Fruit fly (Drosophila melanogaster) whole organism, embryonic: ENCODE data around the gene CCDC53.

ENCODE experiments used
- Abd-B ChIP-seq: fragments of 200-800 bp; sonication (Bioruptor generic); optimal IDR thresholded peaks from 2 replicates; lab custom pipeline; 2018; ENCODE audit warnings: missing biosample characterization, mild to moderate bottlenecking, missing genetic modification characterization, moderate library complexity
- CG10565 ChIP-seq: fragments of 200-800 bp; sonication (Bioruptor generic); optimal IDR thresholded peaks from 3 replicates; lab custom pipeline; 2016; ENCODE audit warnings: missing biosample characterization, mild to moderate bottlenecking, missing genetic modification characterization
- CG10654 ChIP-seq: fragments of 200-800 bp; sonication (Bioruptor generic); optimal IDR thresholded peaks from 2 replicates; lab custom pipeline; 2016; ENCODE audit warnings: missing biosample characterization, missing genetic modification characterization
- CG11247 ChIP-seq: fragments of 200-800 bp; sonication (Bioruptor generic); IDR thresholded peaks from 2 replicates; pipeline ENCODE4 v1.3.6; 2022; ENCODE audit warnings: missing biosample characterization, missing genetic modification characterization
- CG13296 ChIP-seq: fragments of 200-800 bp; sonication (Bioruptor generic); optimal IDR thresholded peaks from 3 replicates; lab custom pipeline; 2018; ENCODE audit warnings: missing biosample characterization, mild to moderate bottlenecking, missing genetic modification characterization
- CG13775 ChIP-seq: fragments of 200-800 bp; sonication (Bioruptor generic); optimal IDR thresholded peaks from 3 replicates; lab custom pipeline; 2017; ENCODE audit warnings: missing biosample characterization, mild to moderate bottlenecking, missing genetic modification characterization
- CG14441 ChIP-seq: fragments of 200-800 bp; sonication (Bioruptor generic); IDR thresholded peaks from 2 replicates; pipeline ENCODE4 v1.3.6; 2022; ENCODE audit warnings: missing biosample characterization, missing genetic modification characterization
- CG18619 ChIP-seq: fragments of 200-800 bp; sonication (Bioruptor generic); optimal IDR thresholded peaks from 3 replicates; lab custom pipeline; 2017; ENCODE audit warnings: missing biosample characterization, mild to moderate bottlenecking, missing genetic modification characterization
- CG18764 ChIP-seq: fragments of 200-800 bp; sonication (Bioruptor generic); optimal IDR thresholded peaks from 3 replicates; lab custom pipeline; 2016; ENCODE audit warnings: missing biosample characterization, missing genetic modification characterization
- CG30431 ChIP-seq: fragments of 200-800 bp; sonication (Bioruptor generic); optimal IDR thresholded peaks from 2 replicates; lab custom pipeline; 2017; ENCODE audit warnings: missing biosample characterization, missing genetic modification characterization
- CG33213 ChIP-seq: fragments of 200-800 bp; sonication (Bioruptor generic); optimal IDR thresholded peaks from 3 replicates; lab custom pipeline; 2016; ENCODE audit warnings: missing biosample characterization, missing genetic modification characterization
- CG3838 ChIP-seq: fragments of 200-800 bp; sonication (Bioruptor generic); optimal IDR thresholded peaks from 3 replicates; lab custom pipeline; 2016; ENCODE audit warnings: missing biosample characterization, missing genetic modification characterization
- CG7745 ChIP-seq: fragments of 200-800 bp; sonication (Bioruptor generic); optimal IDR thresholded peaks from 2 replicates; lab custom pipeline; 2018; ENCODE audit warnings: missing biosample characterization, mild to moderate bottlenecking, missing genetic modification characterization, moderate library complexity
- CG7839 ChIP-seq: fragments of 200-800 bp; sonication (Bioruptor generic); optimal IDR thresholded peaks from 3 replicates; lab custom pipeline; 2018; ENCODE audit warnings: missing biosample characterization, mild to moderate bottlenecking, missing genetic modification characterization, moderate library complexity
- CG9727 ChIP-seq: fragments of 200-800 bp; sonication (Bioruptor generic); optimal IDR thresholded peaks from 3 replicates; lab custom pipeline; 2017; ENCODE audit warnings: missing biosample characterization, mild to moderate bottlenecking, missing genetic modification characterization
- CG9797 ChIP-seq: fragments of 200-800 bp; sonication (Bioruptor generic); optimal IDR thresholded peaks from 3 replicates; lab custom pipeline; 2018; ENCODE audit warnings: missing biosample characterization, mild to moderate bottlenecking, missing genetic modification characterization
- CHES-1-like ChIP-seq: fragments of 200-800 bp; sonication (Bioruptor generic); optimal IDR thresholded peaks from 2 replicates; lab custom pipeline; 2016; ENCODE audit warnings: missing biosample characterization, missing genetic modification characterization
- ERR ChIP-seq: fragments of 200-800 bp; sonication (Bioruptor generic); optimal IDR thresholded peaks from 2 replicates; lab custom pipeline; 2016; ENCODE audit warnings: missing biosample characterization, missing genetic modification characterization
- Fer2 ChIP-seq: fragments of 200-800 bp; sonication (Bioruptor generic); optimal IDR thresholded peaks from 2 replicates; lab custom pipeline; 2018; ENCODE audit warnings: missing biosample characterization, mild to moderate bottlenecking, missing genetic modification characterization, moderate library complexity
- GATAe ChIP-seq: fragments of 200-800 bp; sonication (Bioruptor generic); conservative IDR thresholded peaks from 2 replicates; pipeline ENCODE4 v1.3.6; 2022; ENCODE audit warnings: missing biosample characterization, missing genetic modification characterization
- Gsc ChIP-seq: fragments of 200-800 bp; sonication (Bioruptor generic); IDR thresholded peaks from 2 replicates; pipeline ENCODE4 v1.3.6; 2022; ENCODE audit warnings: missing biosample characterization, missing genetic modification characterization
- HLH4C ChIP-seq: fragments of 200-800 bp; sonication (Bioruptor generic); IDR thresholded peaks from 3 replicates; pipeline ENCODE4 v1.3.6; 2022; ENCODE audit warnings: missing biosample characterization, missing genetic modification characterization; ENCODE audit not compliant: partially characterized antibody
- Hmx ChIP-seq: fragments of 200-800 bp; sonication (Bioruptor generic); optimal IDR thresholded peaks from 2 replicates; lab custom pipeline; 2016; ENCODE audit warnings: missing biosample characterization, missing genetic modification characterization
- Jarid2 ChIP-seq: fragments of 200-800 bp; sonication (Bioruptor generic); optimal IDR thresholded peaks from 3 replicates; lab custom pipeline; 2017; ENCODE audit warnings: mild to moderate bottlenecking, missing biosample characterization, missing genetic modification reagents, missing genetic modification characterization
- MBD-R2 ChIP-seq: fragments of 200-800 bp; sonication (Bioruptor generic); IDR thresholded peaks from 2 replicates; pipeline ENCODE4 v1.3.6; 2022; ENCODE audit warnings: missing biosample characterization, missing genetic modification characterization
- Nf-YC ChIP-seq: fragments of 200-800 bp; optimal IDR thresholded peaks from 3 replicates; lab custom pipeline; 2019; ENCODE audit warnings: missing biosample characterization, mild to moderate bottlenecking, missing genetic modification characterization, moderate library complexity
- Optix ChIP-seq: fragments of 200-800 bp; sonication (Bioruptor generic); IDR thresholded peaks from 3 replicates; pipeline ENCODE4 v1.3.6; 2022; ENCODE audit warnings: missing biosample characterization, missing genetic modification characterization
- Ravus ChIP-seq: fragments of 200-800 bp; sonication (Bioruptor generic); IDR thresholded peaks from 2 replicates; pipeline ENCODE4 v1.3.6; 2022; ENCODE audit warnings: missing biosample characterization, missing genetic modification characterization
- Sry-δ ChIP-seq: fragments of 200-800 bp; sonication (Bioruptor generic); optimal IDR thresholded peaks from 2 replicates; lab custom pipeline; 2016; ENCODE audit warnings: missing biosample characterization, missing genetic modification characterization
- Vsx1 ChIP-seq: fragments of 200-800 bp; sonication (Bioruptor generic); optimal IDR thresholded peaks from 2 replicates; lab custom pipeline; 2017; ENCODE audit warnings: missing biosample characterization, mild to moderate bottlenecking, missing genetic modification characterization, missing genetic modification reagents
- Xbp1 ChIP-seq: fragments of 200-800 bp; sonication (Bioruptor generic); optimal IDR thresholded peaks from 3 replicates; lab custom pipeline; 2016; ENCODE audit warnings: missing biosample characterization, mild to moderate bottlenecking, missing genetic modification characterization
- Xrp1 ChIP-seq: fragments of 200-800 bp; sonication (Bioruptor generic); IDR thresholded peaks from 2 replicates; pipeline ENCODE4 v1.3.6; 2022; ENCODE audit warnings: missing biosample characterization, missing genetic modification characterization
- cad ChIP-seq: fragments of >200 bp; optimal IDR thresholded peaks from 2 replicates; lab custom pipeline; 2017; ENCODE audit warnings: missing biosample characterization, missing genetic modification characterization
- fd96Cb ChIP-seq: fragments of 200-800 bp; sonication (Bioruptor generic); optimal IDR thresholded peaks from 2 replicates; lab custom pipeline; 2018; ENCODE audit warnings: missing biosample characterization, mild to moderate bottlenecking, missing genetic modification characterization, moderate library complexity
- ken ChIP-seq: fragments of 200-800 bp; sonication (Bioruptor generic); IDR thresholded peaks from 3 replicates; pipeline ENCODE4 v1.3.6; 2022; ENCODE audit warnings: missing biosample characterization, missing genetic modification characterization
- lab ChIP-seq: fragments of 200-800 bp; sonication (Bioruptor generic); optimal IDR thresholded peaks from 3 replicates; lab custom pipeline; 2017; ENCODE audit warnings: missing biosample characterization, missing genetic modification characterization, mild to moderate bottlenecking, moderate library complexity, missing genetic modification reagents
- lov ChIP-seq, 2 experiments: fragments of 200-800 bp in 1 of 2; fragments of >200 bp in 1 of 2; sonication (Bioruptor generic) in 1 of 2; IDR thresholded peaks in 1 of 2; optimal IDR thresholded peaks in 1 of 2; 2 replicates in 1 of 2; 3 replicates in 1 of 2; pipeline versions ENCODE4 v1.3.6 to Lab custom; 2017 to 2022; ENCODE audit warnings: missing biosample characterization in 1 of 2, missing genetic modification characterization in 1 of 2
- nerfin-1 ChIP-seq: fragments of 200-800 bp; sonication (Bioruptor generic); optimal IDR thresholded peaks from 3 replicates; lab custom pipeline; 2019; ENCODE audit warnings: missing biosample characterization, mild to moderate bottlenecking, missing genetic modification characterization, moderate library complexity
- peb ChIP-seq: fragments of 200-800 bp; sonication (Bioruptor generic); IDR thresholded peaks from 2 replicates; pipeline ENCODE4 v1.3.6; 2022; ENCODE audit warnings: missing biosample characterization, missing genetic modification characterization
- phol ChIP-seq: fragments of 200-800 bp; sonication (Bioruptor generic); optimal IDR thresholded peaks from 3 replicates; lab custom pipeline; 2018; ENCODE audit warnings: missing biosample characterization, mild to moderate bottlenecking, missing genetic modification characterization, moderate library complexity
- psq ChIP-seq: fragments of 200-800 bp; sonication (Bioruptor generic); optimal IDR thresholded peaks from 2 replicates; lab custom pipeline; 2017; ENCODE audit warnings: missing biosample characterization, missing genetic modification characterization
- repo ChIP-seq: fragments of 200-800 bp; sonication (Bioruptor generic); optimal IDR thresholded peaks from 2 replicates; lab custom pipeline; 2016; ENCODE audit warnings: missing biosample characterization, missing genetic modification characterization
- sens ChIP-seq: fragments of 200-800 bp; sonication (Bioruptor generic); peaks from one replicate; lab custom pipeline; 2016; ENCODE audit warnings: missing biosample characterization, missing genetic modification characterization
- sqz ChIP-seq: fragments of 200-800 bp; sonication (Bioruptor generic); optimal IDR thresholded peaks from 3 replicates; lab custom pipeline; 2018; ENCODE audit warnings: missing biosample characterization, mild to moderate bottlenecking, missing genetic modification characterization
- stc ChIP-seq: fragments of 200-800 bp; sonication (Bioruptor generic); IDR thresholded peaks from 2 replicates; pipeline ENCODE4 v1.3.6; 2022; ENCODE audit warnings: missing biosample characterization, missing genetic modification characterization
- tgo ChIP-seq: fragments of 200-800 bp; sonication (Bioruptor generic); IDR thresholded peaks from 3 replicates; pipeline ENCODE4 v1.3.6; 2022; ENCODE audit warnings: missing biosample characterization, missing genetic modification characterization
- tna ChIP-seq: fragments of 200-800 bp; sonication (Bioruptor generic); IDR thresholded peaks from 2 replicates; pipeline ENCODE4 v1.3.6; 2022; ENCODE audit warnings: missing biosample characterization, missing genetic modification characterization; ENCODE audit not compliant: partially characterized antibody
- unc-4 ChIP-seq: fragments of 200-800 bp; sonication (Bioruptor generic); IDR thresholded peaks from 2 replicates; pipeline ENCODE4 v1.3.6; 2022; ENCODE audit warnings: missing biosample characterization, missing genetic modification characterization; ENCODE audit not compliant: partially characterized antibody
- vvl ChIP-seq: fragments of 200-800 bp; sonication (Bioruptor generic); IDR thresholded peaks from 2 replicates; pipeline ENCODE4 v1.3.6; 2022; ENCODE audit warnings: missing biosample characterization, missing genetic modification characterization

CCDC53 gene

dm6 chr2L:8071112-8071976 is 30.4 kb downstream of the CCDC53 start, which contains the start of gene poe (continued):
- TF ChIP-seq ERR, result no peak
- no peak for TF ChIP-seq nerfin-1
- no peak for TF ChIP-seq Optix (GFP tag; lab: Robert Waterston, UW)
- TF ChIP-seq Xrp1 (GFP tag; lab: Robert Waterston, UW), result peak; percentile 80; the same call in 1 of the 2 replicates
- no peak for TF ChIP-seq Ravus
- no peak for TF ChIP-seq Gsc
- TF ChIP-seq psq (GFP tag; lab: Kevin White, UChicago), result peak; percentile 7
- TF ChIP-seq CG30431, result no peak
- TF ChIP-seq Vsx1 (GFP tag; lab: Kevin White, UChicago), result no peak
- TF ChIP-seq sqz (GFP tag; lab: Kevin White, UChicago), result peak; percentile 99
- 0 out of 2 replicates have a peak, but pooled peaks have one; percentile 22 for TF ChIP-seq CG11247
- TF ChIP-seq CG10565, result no peak
- TF ChIP-seq tgo (GFP tag; lab: Robert Waterston, UW), result peak; percentile 73
- peak; percentile 49 for TF ChIP-seq CG9727 (GFP tag; lab: Kevin White, UChicago)
- TF ChIP-seq vvl (GFP tag; lab: Robert Waterston, UW), result peak; percentile 88
- TF ChIP-seq HLH4C (GFP tag; lab: Robert Waterston, UW), result peak; percentile 39; the same call in 2 of the 3 replicates
- TF ChIP-seq CG18764 (GFP tag; lab: Kevin White, UChicago), result no peak
- no peak for TF ChIP-seq cad (GFP tag; lab: Kevin White, UChicago)
- TF ChIP-seq CG9797 (GFP tag; lab: Kevin White, UChicago), result peak; percentile 75
- TF ChIP-seq repo (GFP tag; lab: Kevin White, UChicago), result no peak
- TF ChIP-seq CG7839, result no peak
- TF ChIP-seq CG33213, result no peak
- no peak for TF ChIP-seq Nf-YC (tag; lab: Kevin White, UChicago)
- TF ChIP-seq stc (GFP tag; lab: Robert Waterston, UW), result peak; percentile 68
- TF ChIP-seq lov (optimal IDR thresholded peaks at IDR 0.05; lab: Kevin White, UChicago), result no peak
- TF ChIP-seq lov (GFP tag; IDR thresholded peaks at IDR 0.05; lab: Robert Waterston, UW), result no peak
- TF ChIP-seq CG10654, result peak; percentile 54
- TF ChIP-seq Hmx (GFP tag; lab: Kevin White, UChicago), result no peak
- TF ChIP-seq Fer2 (tag; lab: Kevin White, UChicago), result no peak
- TF ChIP-seq CG7745 (tag; lab: Kevin White, UChicago), result no peak
- no peak for TF ChIP-seq CG18619 (GFP tag; lab: Kevin White, UChicago)
- no peak for TF ChIP-seq CG13296 (GFP tag; lab: Kevin White, UChicago)
- TF ChIP-seq CG13775 (GFP tag; lab: Kevin White, UChicago), result peak; percentile 28
- 0 out of 2 replicates have a peak, but pooled peaks have one; percentile 25 for TF ChIP-seq CG14441
- no peak for TF ChIP-seq CG3838 (GFP tag; lab: Kevin White, UChicago)
- TF ChIP-seq GATAe (GFP tag; lab: Robert Waterston, UW), result no peak
- no peak for TF ChIP-seq Sry-δ (GFP tag; lab: Kevin White, UChicago)
- no peak for TF ChIP-seq Xbp1
- TF ChIP-seq MBD-R2 (GFP tag; lab: Robert Waterston, UW), result peak; percentile 74
- no peak for TF ChIP-seq lab (GFP tag; lab: Kevin White, UChicago)
- TF ChIP-seq phol (tag; lab: Kevin White, UChicago), result peak; percentile 53
- TF ChIP-seq ken (GFP tag; lab: Robert Waterston, UW), result no peak
- TF ChIP-seq peb, result no peak
- peak; percentile 84 for TF ChIP-seq Abd-B
- TF ChIP-seq CHES-1-like, result peak; percentile 21
- TF ChIP-seq sens, result no peak
- TF ChIP-seq unc-4 (GFP tag; lab: Robert Waterston, UW), result 0 out of 2 replicates have a peak, but pooled peaks have one; percentile 20
- peak; percentile 57 for TF ChIP-seq fd96Cb (tag; lab: Kevin White, UChicago)
- no peak for TF ChIP-seq tna (GFP tag; lab: Robert Waterston, UW)
- no peak for TF ChIP-seq Jarid2
